Worm (Caenorhabditis elegans): ENCODE measurements around the gene mps-4.

DNA sequence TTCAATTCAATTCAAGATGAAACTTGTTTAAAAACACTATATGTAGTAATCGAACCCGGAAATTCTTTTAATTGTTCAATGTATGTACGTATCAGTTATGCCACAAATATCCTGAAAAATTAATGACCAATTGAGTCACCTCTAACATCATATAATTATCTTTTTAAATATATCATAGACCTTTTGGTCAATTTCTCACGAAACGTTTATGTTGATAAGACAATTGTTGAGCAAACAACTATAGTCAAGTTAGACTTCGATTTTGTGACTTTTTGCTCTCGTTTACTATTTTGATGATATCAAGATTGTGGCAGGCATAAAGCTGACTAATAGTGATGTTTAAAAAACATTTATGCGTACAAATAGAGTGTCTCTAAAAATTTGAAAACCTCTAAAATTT lies 31.3 kb downstream of the mps-4 start:
- TF ChIP-seq ztf-16 (tag; optimal IDR thresholded peaks at IDR 0.05) (no peak), unc-55 (GFP tag; optimal IDR thresholded peaks at IDR 0.05) (no peak), ceh-22 (tag; optimal IDR thresholded peaks at IDR 0.05) (no peak), madf-2 (tag; optimal IDR thresholded peaks at IDR 0.05) (no peak), elt-2 (tag; optimal IDR thresholded peaks at IDR 0.05) (peak; percentile 24), ceh-34 (tag; optimal IDR thresholded peaks at IDR 0.05) (no peak), eyg-1 (tag; optimal IDR thresholded peaks at IDR 0.05) (no peak), che-1 (tag; optimal IDR thresholded peaks at IDR 0.05) (no peak), K09A11.1 (tag; optimal IDR thresholded peaks at IDR 0.05; ENCODE audit: insufficient read depth) (no peak), ttx-3 (tag; optimal IDR thresholded peaks at IDR 0.05) (no peak), nhr-11 (tag; optimal IDR thresholded peaks at IDR 0.05) (no peak), hlh-8 (tag; optimal IDR thresholded peaks at IDR 0.05) (no peak)
